Fruit fly (Drosophila melanogaster) whole organism, adult: Measurements from ENCODE around the gene mtsh.

ENCODE experiments used
- CG14711 ChIP-seq: fragments of 200-800 bp; sonication (Bioruptor generic); optimal IDR thresholded peaks from 2 replicates; lab custom pipeline; 2018; ENCODE audit warnings: missing biosample characterization, mild to moderate bottlenecking, missing genetic modification characterization, moderate library complexity
- CG33017 ChIP-seq: fragments of 200-800 bp; sonication (Bioruptor generic); optimal IDR thresholded peaks from 2 replicates; lab custom pipeline; 2018; ENCODE audit warnings: missing biosample characterization, mild to moderate bottlenecking, missing genetic modification characterization, moderate library complexity
- CG5204 ChIP-seq: fragments of 200-800 bp; sonication (Bioruptor generic); optimal IDR thresholded peaks from 2 replicates; lab custom pipeline; 2016; ENCODE audit warnings: missing biosample characterization, missing genetic modification characterization
- Crg-1 ChIP-seq: fragments of 200-800 bp; sonication (Bioruptor generic); optimal IDR thresholded peaks from 2 replicates; lab custom pipeline; 2016; ENCODE audit warnings: missing biosample characterization, missing genetic modification characterization
- Hr96 ChIP-seq: fragments of 200-800 bp; sonication (Bioruptor generic); optimal IDR thresholded peaks from 2 replicates; lab custom pipeline; 2016; ENCODE audit warnings: missing biosample characterization, missing genetic modification characterization
- Mnt ChIP-seq: fragments of 200-800 bp; sonication (Bioruptor generic); optimal IDR thresholded peaks from 2 replicates; lab custom pipeline; 2016; ENCODE audit warnings: missing biosample characterization, mild to moderate bottlenecking, missing genetic modification characterization
- bab1 ChIP-seq: fragments of 200-800 bp; sonication (Bioruptor generic); optimal IDR thresholded peaks from 3 replicates; lab custom pipeline; 2019; ENCODE audit warnings: missing biosample characterization, mild to moderate bottlenecking, missing genetic modification characterization, moderate library complexity
- cnc ChIP-seq, 2 experiments: fragments of >200 bp; optimal IDR thresholded peaks; 2 replicates each; lab custom pipeline; 2017
- kay ChIP-seq: fragments of 200-800 bp; sonication (Bioruptor generic); peaks from one replicate; lab custom pipeline; 2016; ENCODE audit warnings: missing biosample characterization, missing genetic modification characterization, borderline replicate concordance

DNA sequence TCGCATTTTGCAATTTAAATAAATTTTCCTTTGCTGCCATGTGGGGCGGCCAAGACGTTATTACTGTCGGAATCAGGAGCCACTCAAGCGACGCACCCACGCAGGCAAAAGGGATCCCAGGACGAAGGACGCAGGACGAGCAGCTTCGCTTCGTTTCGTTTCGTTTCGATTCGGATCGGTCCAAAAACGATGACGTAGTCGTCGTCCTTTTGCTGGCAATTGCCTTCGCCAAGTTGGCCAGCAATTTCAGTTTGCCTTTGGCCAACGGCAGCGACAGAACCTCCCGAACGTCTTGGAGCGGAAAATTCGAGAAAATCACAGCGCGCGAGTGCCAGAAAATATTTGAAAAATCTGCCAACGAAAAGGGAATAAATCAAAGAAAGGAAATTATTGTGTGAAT lies 18.3 kb upstream of the mtsh start, which contains the start of gene witty:
- TF ChIP-seq Mnt (GFP tag; lab: Kevin White, UChicago): no peak
- TF ChIP-seq Crg-1 (GFP tag; lab: Kevin White, UChicago): no peak
- TF ChIP-seq CG33017 (tag; lab: Kevin White, UChicago): no peak
- TF ChIP-seq CG14711: no peak
- TF ChIP-seq Hr96 (GFP tag; lab: Kevin White, UChicago): no peak
- no peak for TF ChIP-seq cnc (optimal IDR thresholded peaks at IDR 0.05; lab: Kevin White, UChicago)
- TF ChIP-seq kay (GFP tag; lab: Kevin White, UChicago): no peak
- TF ChIP-seq CG5204: no peak
- no peak for TF ChIP-seq bab1 (GFP tag; lab: Kevin White, UChicago)
